Fruit fly (Drosophila melanogaster) S2 (cell line): Measurements from ENCODE around the gene Awh.

ENCODE experiments used
- CG8478 ChIP-seq: fragments of >200 bp; optimal IDR thresholded peaks from 2 replicates; lab custom pipeline; 2018
- CTCF ChIP-seq, 2 experiments: fragments of >200 bp; optimal IDR thresholded peaks; 2 replicates each; lab custom pipeline; 2018

DNA sequence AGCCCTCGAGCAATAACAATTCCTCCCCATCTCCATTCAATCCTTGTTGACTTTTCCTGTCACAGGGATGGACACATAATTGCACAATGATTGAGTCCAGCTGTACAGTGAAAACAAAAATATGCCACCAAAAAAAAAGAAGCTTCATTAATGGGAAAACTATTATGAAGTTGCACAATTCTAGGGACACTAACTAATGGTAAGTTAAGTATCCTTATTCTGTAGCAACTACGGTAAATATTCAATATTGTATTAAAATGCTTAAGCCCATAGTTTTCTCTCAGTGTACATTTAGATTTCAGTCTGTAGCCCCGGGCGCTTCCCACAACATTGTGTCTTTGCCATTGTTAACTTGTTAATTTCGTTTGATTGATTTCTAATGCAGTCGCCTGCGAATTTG is 29.0 kb downstream of the Awh start:
- TF ChIP-seq CG8478, result no peak
- TF ChIP-seq CTCF (optimal IDR thresholded peaks at IDR 0.05; lab: Kevin White, UChicago), result no peak
